Worm (Caenorhabditis elegans): Measurements from ENCODE around the gene F33A8.4.

F33A8.4 gene

DNA sequence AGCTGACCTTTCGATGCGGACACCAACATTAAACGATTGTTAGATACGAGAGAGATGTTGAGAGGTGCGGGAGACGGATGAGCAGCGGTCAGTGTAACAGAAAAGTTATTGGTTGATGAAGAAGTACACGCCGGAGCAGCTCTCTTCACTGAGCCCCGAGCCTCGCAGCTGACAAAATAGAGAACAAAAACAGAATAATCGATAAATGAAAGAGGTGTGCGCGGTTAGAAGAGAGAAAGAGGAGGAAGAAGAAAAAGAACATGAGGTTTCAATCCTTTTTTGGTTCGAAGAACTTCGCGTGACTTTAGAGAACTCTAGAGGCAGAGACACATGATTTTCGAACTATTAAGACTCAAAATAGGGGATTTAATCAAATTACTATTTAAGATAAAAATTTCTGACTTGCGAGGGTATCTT lies 7.0 kb downstream of the F33A8.4 start:
- TF ChIP-seq hlh-1 (tag; optimal IDR thresholded peaks at IDR 0.05): peak; percentile 90
- TF ChIP-seq drap-1 (GFP tag; optimal IDR thresholded peaks at IDR 0.05): no peak
- peak; percentile 58 for TF ChIP-seq unc-62 (GFP tag; optimal IDR thresholded peaks at IDR 0.05)
- no peak for TF ChIP-seq nhr-28 (tag; optimal IDR thresholded peaks at IDR 0.05)
- no peak for TF ChIP-seq sem-2 (GFP tag; optimal IDR thresholded peaks at IDR 0.05)
- no peak for TF ChIP-seq blmp-1 (tag; optimal IDR thresholded peaks at IDR 0.05)
- peak; percentile 60 for TF ChIP-seq unc-120 (tag; optimal IDR thresholded peaks at IDR 0.05; ENCODE audit: poor library complexity, severe bottlenecking)
- no peak for TF ChIP-seq lin-32 (GFP tag; optimal IDR thresholded peaks at IDR 0.05)
- no peak for TF ChIP-seq flh-1 (GFP tag; optimal IDR thresholded peaks at IDR 0.05)
- peak; percentile 42 for TF ChIP-seq M03D4.4 (tag; optimal IDR thresholded peaks at IDR 0.05)
- TF ChIP-seq ceh-83 (GFP tag; optimal IDR thresholded peaks at IDR 0.05): no peak
- TF ChIP-seq lsy-2 (tag; optimal IDR thresholded peaks at IDR 0.05): no peak

DNA sequence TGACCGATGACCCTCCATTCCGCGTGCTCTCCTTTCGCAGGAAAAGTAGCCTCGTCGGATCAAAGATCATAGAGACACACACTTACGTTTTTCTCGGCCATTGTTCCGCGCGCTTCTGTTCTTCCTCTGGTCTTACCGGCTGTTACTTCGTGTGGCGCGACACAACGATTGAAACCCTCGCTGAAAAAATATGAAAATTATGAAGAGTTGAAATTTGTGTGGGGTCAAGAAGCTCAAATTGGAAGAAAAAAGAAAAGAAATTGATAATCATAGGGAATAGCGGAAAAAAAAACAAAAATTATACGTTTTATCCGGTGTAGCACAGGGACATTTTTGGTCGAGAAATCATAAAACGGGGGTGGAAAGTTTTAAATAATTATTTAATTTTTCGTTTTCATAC lies 7.8 kb downstream of the F33A8.4 start, which contains the start of gene cey-1:
cey-1 (minus strand) TSS at position 180 of the 400 bp plus-strand sequence.
- TF ChIP-seq ceh-39 (tag; optimal IDR thresholded peaks at IDR 0.05): no peak
- TF ChIP-seq mab-5 (tag; optimal IDR thresholded peaks at IDR 0.05): no peak
- TF ChIP-seq cnd-1 (tag; optimal IDR thresholded peaks at IDR 0.05): no peak
- TF ChIP-seq sem-2 (GFP tag; optimal IDR thresholded peaks at IDR 0.05): no peak
- TF ChIP-seq unc-62 (GFP tag; optimal IDR thresholded peaks at IDR 0.05): no peak
- no peak for TF ChIP-seq blmp-1 (tag; optimal IDR thresholded peaks at IDR 0.05)
- TF ChIP-seq snpc-4 (tag; optimal IDR thresholded peaks at IDR 0.05): no peak
- no peak for TF ChIP-seq tbx-8 (GFP tag; optimal IDR thresholded peaks at IDR 0.05)
- no peak for TF ChIP-seq ham-2 (GFP tag; optimal IDR thresholded peaks at IDR 0.05)
- TF ChIP-seq mep-1 (tag; optimal IDR thresholded peaks at IDR 0.05): no peak
- TF ChIP-seq flh-1 (GFP tag; optimal IDR thresholded peaks at IDR 0.05): no peak
- TF ChIP-seq unc-39 (tag; optimal IDR thresholded peaks at IDR 0.05): no peak
- no peak for TF ChIP-seq lin-13 (tag; optimal IDR thresholded peaks at IDR 0.05)
- TF ChIP-seq ceh-43 (GFP tag; optimal IDR thresholded peaks at IDR 0.05): no peak
- TF ChIP-seq unc-120 (tag; optimal IDR thresholded peaks at IDR 0.05; ENCODE audit: poor library complexity, severe bottlenecking): no peak
- TF ChIP-seq bed-3 (GFP tag; optimal IDR thresholded peaks at IDR 0.05): no peak
- no peak for TF ChIP-seq lsy-2 (tag; optimal IDR thresholded peaks at IDR 0.05)
- TF ChIP-seq nhr-76 (tag; optimal IDR thresholded peaks at IDR 0.05): no peak
- no peak for TF ChIP-seq M03D4.4 (tag; optimal IDR thresholded peaks at IDR 0.05)

DNA sequence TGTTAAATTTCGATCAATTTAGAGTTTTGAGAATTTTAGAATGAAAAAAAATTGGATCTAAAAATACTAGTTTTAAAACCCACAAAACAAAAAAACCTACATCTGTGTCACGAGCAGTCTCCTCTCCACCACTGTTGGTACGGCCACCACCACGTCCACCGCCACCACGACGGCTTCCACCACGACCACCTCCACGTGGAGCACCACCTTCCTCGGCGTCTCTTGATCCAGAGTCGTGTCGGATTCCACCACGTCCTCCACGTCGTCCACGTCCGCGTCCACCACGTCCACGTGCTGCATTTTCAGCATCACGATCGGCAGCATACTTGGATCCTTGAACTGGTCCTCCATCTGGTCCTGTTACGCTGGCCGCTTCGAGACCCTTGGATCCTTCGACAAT lies 8.7 kb downstream of the F33A8.4 start:
- TF ChIP-seq blmp-1 (tag; optimal IDR thresholded peaks at IDR 0.05): no peak
- no peak for TF ChIP-seq mab-5 (tag; optimal IDR thresholded peaks at IDR 0.05)
- TF ChIP-seq cnd-1 (tag; optimal IDR thresholded peaks at IDR 0.05): no peak
- no peak for TF ChIP-seq unc-39 (tag; optimal IDR thresholded peaks at IDR 0.05)
- TF ChIP-seq mls-2 (tag; optimal IDR thresholded peaks at IDR 0.05): no peak
- no peak for TF ChIP-seq sem-2 (GFP tag; optimal IDR thresholded peaks at IDR 0.05)
- TF ChIP-seq drap-1 (GFP tag; optimal IDR thresholded peaks at IDR 0.05): no peak
- no peak for TF ChIP-seq unc-62 (GFP tag; optimal IDR thresholded peaks at IDR 0.05)
- TF ChIP-seq nhr-28 (tag; optimal IDR thresholded peaks at IDR 0.05): no peak
- no peak for TF ChIP-seq ces-1 (GFP tag; optimal IDR thresholded peaks at IDR 0.05)
- TF ChIP-seq zip-8 (tag; optimal IDR thresholded peaks at IDR 0.05): no peak
- TF ChIP-seq ceh-83 (GFP tag; optimal IDR thresholded peaks at IDR 0.05): no peak
- TF ChIP-seq elt-3 (tag; optimal IDR thresholded peaks at IDR 0.05): no peak
- no peak for TF ChIP-seq nhr-12 (tag; optimal IDR thresholded peaks at IDR 0.05)
- TF ChIP-seq bed-3 (GFP tag; optimal IDR thresholded peaks at IDR 0.05): no peak

DNA sequence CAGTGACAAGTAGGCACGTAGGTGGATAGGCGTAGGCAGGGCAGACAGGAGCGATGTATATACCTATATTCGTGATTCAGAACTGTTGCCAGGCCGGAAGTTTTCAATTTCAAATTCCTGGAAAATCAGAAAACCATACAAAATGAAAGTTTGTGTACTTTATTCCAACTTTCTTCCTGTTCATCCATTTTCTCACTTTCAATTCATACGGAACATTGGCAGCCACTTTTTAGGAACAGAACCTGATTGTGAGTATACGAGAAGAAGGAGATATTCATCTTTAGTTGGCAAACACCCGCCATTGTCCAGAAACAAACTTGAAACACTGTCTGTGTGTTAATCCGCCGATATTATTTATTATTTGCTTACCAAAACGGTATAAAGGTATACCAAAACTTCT lies 13.1 kb downstream of the F33A8.4 start, which contains the start of gene srlf-15:
srlf-15 (plus strand) TSS at position 301 of the 400 bp plus-strand sequence.
- TF ChIP-seq cnd-1 (tag; optimal IDR thresholded peaks at IDR 0.05) (no peak), unc-120 (tag; optimal IDR thresholded peaks at IDR 0.05; ENCODE audit: poor library complexity, severe bottlenecking) (no peak), tbx-8 (GFP tag; optimal IDR thresholded peaks at IDR 0.05) (no peak)

DNA sequence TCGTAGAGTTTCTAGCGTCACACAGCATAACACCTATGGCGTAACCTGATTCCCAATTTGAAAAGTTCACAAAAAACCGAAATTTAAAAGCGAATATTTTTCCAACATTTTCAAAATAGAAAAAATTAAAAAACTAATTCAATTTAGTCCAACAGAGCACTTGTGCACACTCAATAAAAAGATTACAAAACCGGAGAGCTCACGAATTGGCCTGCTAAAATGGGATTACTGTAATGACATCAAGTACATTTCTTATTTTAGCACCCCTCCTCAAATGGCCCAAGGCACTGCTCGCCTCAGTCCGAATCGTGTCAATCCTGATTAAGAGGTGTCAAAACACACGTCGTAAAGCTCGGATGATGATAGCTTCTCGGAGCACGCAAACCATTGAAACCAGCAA lies 16.0 kb downstream of the F33A8.4 start:
- TF ChIP-seq snpc-4 (tag; optimal IDR thresholded peaks at IDR 0.05) (no peak), nhr-12 (tag; optimal IDR thresholded peaks at IDR 0.05) (no peak), mab-5 (tag; optimal IDR thresholded peaks at IDR 0.05) (no peak), elt-1 (tag; optimal IDR thresholded peaks at IDR 0.05; ENCODE audit: borderline replicate concordance, insufficient read depth) (no peak), ces-1 (GFP tag; optimal IDR thresholded peaks at IDR 0.05) (peak; percentile 85)

All from whole organism, mixed stage, embryonic.